Worm (Caenorhabditis elegans) whole organism, late embryonic: Measurements from ENCODE around the gene nhr-237.

ENCODE experiments used
- C08G9.2 ChIP-seq: sonication (generic microtip); optimal IDR thresholded peaks from 2 replicates; lab custom pipeline; 2016; ENCODE audit warnings: mild to moderate bottlenecking, missing genetic modification characterization, moderate library complexity, missing compliant biosample characterization
- F13H6.1 ChIP-seq: sonication (generic microtip); optimal IDR thresholded peaks from 2 replicates; lab custom pipeline; 2016; ENCODE audit warnings: missing genetic modification characterization, missing compliant biosample characterization
- ceh-14 ChIP-seq: sonication (generic microtip); optimal IDR thresholded peaks from 2 replicates; lab custom pipeline; 2016; ENCODE audit warnings: missing genotype, missing genetic modification characterization, missing compliant biosample characterization
- ceh-18 ChIP-seq: sonication (generic microtip); optimal IDR thresholded peaks from 2 replicates; lab custom pipeline; 2016; ENCODE audit warnings: missing genetic modification characterization, missing compliant biosample characterization
- ceh-2 ChIP-seq: sonication (generic microtip); optimal IDR thresholded peaks from 2 replicates; lab custom pipeline; 2016; ENCODE audit warnings: missing genotype, missing genetic modification characterization, missing compliant biosample characterization
- ceh-22 ChIP-seq: sonication (generic microtip); optimal IDR thresholded peaks from 2 replicates; lab custom pipeline; 2017; ENCODE audit warnings: missing biosample characterization, missing genetic modification characterization
- ceh-30 ChIP-seq: fragments of 150-350 bp; optimal IDR thresholded peaks from 2 replicates; lab custom pipeline; 2014; ENCODE audit warnings: missing biosample characterization, missing genetic modification characterization
- ceh-34 ChIP-seq: sonication (generic microtip); optimal IDR thresholded peaks from 2 replicates; lab custom pipeline; 2016; ENCODE audit warnings: mild to moderate bottlenecking, missing genetic modification characterization, missing compliant biosample characterization
- ceh-45 ChIP-seq: fragments of 200-800 bp; sonication (Bioruptor generic); IDR thresholded peaks from 2 replicates; pipeline ENCODE4 v1.3.6; 2022; ENCODE audit warnings: missing genetic modification reagents, missing genetic modification characterization, missing compliant biosample characterization
- ceh-48 ChIP-seq: sonication (generic microtip); optimal IDR thresholded peaks from 2 replicates; lab custom pipeline; 2016; ENCODE audit warnings: missing genetic modification characterization, inconsistent platforms, missing compliant biosample characterization
- ceh-6 ChIP-seq: fragments of 200-800 bp; sonication (Bioruptor generic); optimal IDR thresholded peaks from 2 replicates; lab custom pipeline; 2018; ENCODE audit warnings: mild to moderate bottlenecking, missing genetic modification characterization, missing compliant biosample characterization
- ceh-9 ChIP-seq: sonication (generic microtip); optimal IDR thresholded peaks from 2 replicates; lab custom pipeline; 2016; ENCODE audit warnings: mild to moderate bottlenecking, missing genetic modification characterization, inconsistent platforms, missing compliant biosample characterization
- che-1 ChIP-seq: sonication (generic microtip); optimal IDR thresholded peaks from 2 replicates; lab custom pipeline; 2016; ENCODE audit warnings: mild to moderate bottlenecking, missing genetic modification characterization, missing compliant biosample characterization
- dve-1 ChIP-seq: sonication (generic microtip); optimal IDR thresholded peaks from 2 replicates; lab custom pipeline; 2017; ENCODE audit warnings: antibody characterized with exemption, mild to moderate bottlenecking, missing genetic modification characterization, missing compliant biosample characterization
- elt-2 ChIP-seq: sonication (generic microtip); optimal IDR thresholded peaks from 2 replicates; lab custom pipeline; 2016; ENCODE audit warnings: missing genetic modification reagents, missing genetic modification characterization, missing compliant biosample characterization
- fkh-10 ChIP-seq: fragments of 150-350 bp; optimal IDR thresholded peaks from 2 replicates; lab custom pipeline; 2014; ENCODE audit warnings: missing biosample characterization, missing genetic modification reagents, missing genetic modification characterization
- fkh-6 ChIP-seq: sonication (generic microtip); optimal IDR thresholded peaks from 2 replicates; lab custom pipeline; 2016; ENCODE audit warnings: missing genetic modification characterization, missing compliant biosample characterization
- hlh-13 ChIP-seq: fragments of 200-800 bp; sonication (Bioruptor generic); optimal IDR thresholded peaks from 2 replicates; lab custom pipeline; 2018; ENCODE audit warnings: mild to moderate bottlenecking, missing genetic modification characterization, missing compliant biosample characterization
- hlh-8 ChIP-seq: sonication (generic microtip); optimal IDR thresholded peaks from 2 replicates; lab custom pipeline; 2016; ENCODE audit warnings: missing genotype, missing genetic modification characterization, missing compliant biosample characterization
- lin-11 ChIP-seq: fragments of 200-800 bp; sonication (Bioruptor generic); optimal IDR thresholded peaks from 2 replicates; lab custom pipeline; 2018; ENCODE audit warnings: mild to moderate bottlenecking, missing genetic modification characterization, missing compliant biosample characterization
- madf-2 ChIP-seq: sonication (generic microtip); optimal IDR thresholded peaks from 2 replicates; lab custom pipeline; 2017; ENCODE audit warnings: missing genetic modification characterization, missing compliant biosample characterization
- nfya-1 ChIP-seq: sonication (generic microtip); optimal IDR thresholded peaks from 2 replicates; lab custom pipeline; 2017; ENCODE audit warnings: missing genetic modification characterization, mild to moderate bottlenecking, missing compliant biosample characterization, antibody characterized with exemption, moderate library complexity
- nhr-11 ChIP-seq: fragments of 150-350 bp; optimal IDR thresholded peaks from 2 replicates; lab custom pipeline; 2014; ENCODE audit warnings: missing biosample characterization, missing genetic modification characterization
- odd-2 ChIP-seq: sonication (generic microtip); optimal IDR thresholded peaks from 2 replicates; lab custom pipeline; 2017; ENCODE audit warnings: antibody characterized with exemption, mild to moderate bottlenecking, missing genetic modification characterization, missing compliant biosample characterization
- pha-2 ChIP-seq: sonication (generic microtip); optimal IDR thresholded peaks from 2 replicates; lab custom pipeline; 2017; ENCODE audit warnings: mild to moderate bottlenecking, missing genetic modification characterization, missing compliant biosample characterization
- pha-4 ChIP-seq: fragments of 150-350 bp; optimal IDR thresholded peaks from 2 replicates; lab custom pipeline; 2018; ENCODE audit warnings: missing biosample characterization, missing genetic modification reagents, missing genetic modification characterization
- pros-1 ChIP-seq: fragments of 150-350 bp; optimal IDR thresholded peaks from 2 replicates; lab custom pipeline; 2014; ENCODE audit warnings: missing biosample characterization, missing genetic modification reagents, missing genetic modification characterization
- ref-2 ChIP-seq: sonication (generic microtip); optimal IDR thresholded peaks from 2 replicates; lab custom pipeline; 2016; ENCODE audit warnings: missing genetic modification characterization, missing compliant biosample characterization
- sox-2 ChIP-seq: fragments of 200-800 bp; sonication (Bioruptor generic); IDR thresholded peaks from 2 replicates; pipeline ENCODE4 v1.3.6; 2022; ENCODE audit warnings: missing genetic modification reagents, missing genetic modification characterization, missing compliant biosample characterization
- sox-4 ChIP-seq: sonication (generic microtip); optimal IDR thresholded peaks from 2 replicates; lab custom pipeline; 2017; ENCODE audit warnings: mild to moderate bottlenecking, missing genetic modification characterization, inconsistent platforms, missing compliant biosample characterization
- syd-9 ChIP-seq: sonication (generic microtip); optimal IDR thresholded peaks from 2 replicates; lab custom pipeline; 2016; ENCODE audit warnings: mild to moderate bottlenecking, missing genetic modification characterization, moderate library complexity, missing compliant biosample characterization
- ttx-3 ChIP-seq: sonication (generic microtip); optimal IDR thresholded peaks from 2 replicates; lab custom pipeline; 2016; ENCODE audit warnings: missing genetic modification reagents, missing genetic modification characterization, missing compliant biosample characterization
- unc-3 ChIP-seq, 2 experiments: fragments of 200-800 bp in 1 of 2; sonication (Bioruptor generic) in 1 of 2; sonication (generic microtip) in 1 of 2; conservative IDR thresholded peaks in 1 of 2; optimal IDR thresholded peaks in 1 of 2; 2 replicates each; pipeline versions ENCODE4 v1.3.6 to Lab custom; 2016 to 2022; ENCODE audit warnings: missing compliant biosample characterization in 2 of 2, missing genetic modification characterization in 2 of 2, missing genetic modification reagents in 1 of 2
- unc-42 ChIP-seq: sonication (generic microtip); optimal IDR thresholded peaks from 2 replicates; lab custom pipeline; 2016; ENCODE audit warnings: missing genotype, missing genetic modification characterization, missing compliant biosample characterization
- zip-5 ChIP-seq: sonication (generic microtip); optimal IDR thresholded peaks from 2 replicates; lab custom pipeline; 2016; ENCODE audit warnings: missing genetic modification characterization, missing compliant biosample characterization
- ztf-16 ChIP-seq: sonication (generic microtip); optimal IDR thresholded peaks from 2 replicates; lab custom pipeline; 2017; ENCODE audit warnings: missing genetic modification characterization, missing compliant biosample characterization

nhr-237 gene

ce11 chrV:1654845-1655244 lies 28.2 kb upstream of the nhr-237 start, which contains the start of gene irld-11:
Gene irld-11, plus strand, starts transcription at chrV:1655145.
- TF ChIP-seq unc-42 (peak; percentile 17), unc-3 (GFP tag; conservative IDR thresholded peaks at IDR 0.05; lab: Robert Waterston, UW) (no peak), unc-3 (tag; optimal IDR thresholded peaks at IDR 0.05; lab: Kevin White, UChicago) (no peak), madf-2 (no peak), ceh-45 (GFP tag; lab: Robert Waterston, UW) (no peak), ceh-34 (tag; lab: Kevin White, UChicago) (no peak), ceh-2 (tag; lab: Kevin White, UChicago) (no peak)
- TF ChIP-seq, all 69 proteins: peak for 1

ce11 chrV:1651045-1651444 lies 24.4 kb upstream of the nhr-237 start, which contains the start of gene irld-44:
Gene irld-44, plus strand, starts transcription at chrV:1651345.
- TF ChIP-seq ttx-3 (tag; lab: Kevin White, UChicago), result no peak
- no peak for TF ChIP-seq hlh-13 (GFP tag; lab: Kevin White, UChicago)
- no peak for TF ChIP-seq ceh-48 (tag; lab: Kevin White, UChicago)
- no peak for TF ChIP-seq C08G9.2 (tag; lab: Kevin White, UChicago)
- no peak for TF ChIP-seq nfya-1 (tag; lab: Kevin White, UChicago)
- no peak for TF ChIP-seq nhr-11 (tag; lab: Kevin White, UChicago)
- no peak for TF ChIP-seq ztf-16 (tag; lab: Kevin White, UChicago)
- no peak for TF ChIP-seq hlh-8 (tag; lab: Kevin White, UChicago)
- TF ChIP-seq sox-2 (GFP tag; lab: Robert Waterston, UW), result no peak
- no peak for TF ChIP-seq pha-2 (tag; lab: Kevin White, UChicago)
- TF ChIP-seq ceh-9, result no peak

- TF ChIP-seq che-1, result no peak
- TF ChIP-seq ceh-48 (tag; lab: Kevin White, UChicago), result no peak
- no peak for TF ChIP-seq pha-2 (tag; lab: Kevin White, UChicago)
- TF ChIP-seq ceh-14 (tag; lab: Kevin White, UChicago), result no peak
These were observed 21.4 kb upstream of the nhr-237 start, which contains the start of gene irld-45 for ce11 chrV:1648000-1648399. Gene irld-45, plus strand, starts transcription at chrV:1648300.

ce11 chrV:1643886-1644285 lies 17.3 kb upstream of the nhr-237 start, which contains the start of gene alh-2:
Gene alh-2, plus strand, starts transcription at chrV:1644169.
- TF ChIP-seq C08G9.2 (tag; lab: Kevin White, UChicago) (no peak), elt-2 (tag; lab: Kevin White, UChicago) (no peak)

ce11 chrV:1642768-1643167 lies 16.1 kb upstream of the nhr-237 start:
- no peak for TF ChIP-seq F13H6.1
- TF ChIP-seq elt-2 (tag; lab: Kevin White, UChicago), result no peak
- no peak for TF ChIP-seq ceh-30 (tag; lab: Kevin White, UChicago)
- no peak for TF ChIP-seq ceh-18 (tag; lab: Kevin White, UChicago)
- no peak for TF ChIP-seq ceh-22 (tag; lab: Kevin White, UChicago)
- no peak for TF ChIP-seq ztf-16 (tag; lab: Kevin White, UChicago)

ce11 chrV:1642199-1642598 lies 15.6 kb upstream of the nhr-237 start, which contains the start of gene Y46H3D.1:
Gene Y46H3D.1, plus strand, starts transcription at chrV:1642499.
- TF ChIP-seq ceh-34 (tag; lab: Kevin White, UChicago) (no peak), pros-1 (no peak), lin-11 (no peak), hlh-8 (tag; lab: Kevin White, UChicago) (no peak), syd-9 (tag; lab: Kevin White, UChicago) (no peak), nhr-11 (tag; lab: Kevin White, UChicago) (no peak)

DNA sequence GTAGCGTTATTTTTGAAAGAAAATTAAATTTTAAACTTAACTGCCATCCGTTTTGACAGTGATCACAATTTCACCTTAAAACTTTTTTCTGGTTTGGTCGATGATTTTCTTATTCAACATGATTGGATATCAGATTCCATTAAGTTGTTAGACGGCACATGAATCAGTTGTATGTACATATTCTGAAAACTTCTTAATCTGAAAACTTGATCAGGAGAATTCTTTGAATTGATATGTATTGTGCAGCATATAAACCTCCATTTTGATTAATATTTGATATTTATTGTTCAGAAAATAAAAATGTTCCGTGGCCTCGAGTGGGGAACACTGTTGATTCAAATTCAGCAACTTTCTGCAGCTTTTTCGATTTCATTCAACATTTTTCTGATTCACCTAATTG lies 13.4 kb upstream of the nhr-237 start, which contains the start of gene str-221:
Gene str-221, plus strand, starts transcription at position 301 of the 400 bp plus-strand sequence.
- no peak for TF ChIP-seq odd-2 (tag; lab: Kevin White, UChicago)
- TF ChIP-seq unc-42, result no peak
- TF ChIP-seq dve-1 (tag; lab: Kevin White, UChicago), result no peak
- no peak for TF ChIP-seq zip-5
- TF ChIP-seq fkh-10 (GFP tag; lab: Kevin White, UChicago), result no peak
- TF ChIP-seq madf-2, result no peak
- no peak for TF ChIP-seq pha-4 (tag; lab: Kevin White, UChicago)
- TF ChIP-seq ceh-6, result no peak
- TF ChIP-seq elt-2 (tag; lab: Kevin White, UChicago), result no peak
- no peak for TF ChIP-seq fkh-6 (tag; lab: Kevin White, UChicago)
- no peak for TF ChIP-seq ztf-16 (tag; lab: Kevin White, UChicago)
- TF ChIP-seq ref-2 (tag; lab: Kevin White, UChicago), result no peak
- TF ChIP-seq sox-4 (tag; lab: Kevin White, UChicago), result no peak
- TF ChIP-seq, all 69 proteins: peak for 0
